Worm (Caenorhabditis elegans): ENCODE measurements around the gene cutl-18.

- TF ChIP-seq duxl-1 (tag; optimal IDR thresholded peaks at IDR 0.05; ENCODE audit: poor library complexity) (no peak), ceh-32 (tag; optimal IDR thresholded peaks at IDR 0.05; ENCODE audit: poor library complexity) (no peak), daf-12 (tag; optimal IDR thresholded peaks at IDR 0.05) (no peak), skn-1 (tag; optimal IDR thresholded peaks at IDR 0.05) (no peak), nhr-25 (tag; optimal IDR thresholded peaks at IDR 0.05; ENCODE audit: borderline replicate concordance, insufficient read depth) (no peak)
Measured at ce11 chrV:11316801-11317200, at the start of gene cutl-18.

All from whole organism, L4 larva.